Fruit fly (Drosophila melanogaster): ENCODE data around the gene CG14434.
A peak's percentile ranks its signal among the peaks of the same experiment; 100 is the strongest.

DNA sequence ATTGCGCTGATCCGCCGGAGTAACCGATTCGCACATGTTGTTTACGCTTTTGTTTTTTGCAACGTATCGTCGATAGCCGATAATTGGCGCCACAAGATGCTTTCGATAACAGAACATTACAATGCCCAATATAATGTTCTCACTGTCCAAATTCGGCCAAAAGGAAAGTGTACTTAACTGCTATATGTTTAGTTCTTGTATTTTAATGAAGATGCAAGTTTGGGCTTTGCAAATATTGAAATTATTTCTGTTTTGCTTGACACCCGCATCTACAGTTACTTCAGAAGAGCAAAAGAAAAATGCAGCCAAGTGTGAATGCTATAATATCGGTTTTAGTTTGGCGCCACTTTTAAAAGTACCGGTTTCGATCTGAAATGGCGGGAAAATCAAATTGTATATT, 14.4 kb downstream of the CG14434 start:
- TF ChIP-seq CG5204 (GFP tag; optimal IDR thresholded peaks at IDR 0.05) (peak; percentile 83), cnc (optimal IDR thresholded peaks at IDR 0.05) (no peak), Mnt (GFP tag; optimal IDR thresholded peaks at IDR 0.05) (peak; percentile 91), cic (GFP tag; optimal IDR thresholded peaks at IDR 0.05) (peak; percentile 56), ovo (GFP tag; optimal IDR thresholded peaks at IDR 0.05) (peak; percentile 87), kay (GFP tag; ENCODE audit: borderline replicate concordance) (no peak), CG11617 (GFP tag; optimal IDR thresholded peaks at IDR 0.05) (peak; percentile 88), CG1620 (GFP tag; optimal IDR thresholded peaks at IDR 0.05) (peak; percentile 93), CG7045 (GFP tag; optimal IDR thresholded peaks at IDR 0.05) (peak; percentile 85)

Measured in whole organism, adult.